Worm (Caenorhabditis elegans) whole organism, mixed stage, embryonic: Measurements from ENCODE around the gene C01B10.44.

ENCODE experiments used
- ces-1 ChIP-seq: fragments of 150-350 bp; optimal IDR thresholded peaks from 2 replicates; lab custom pipeline; 2014; ENCODE audit warnings: missing biosample characterization, missing genetic modification reagents, missing genetic modification characterization
- mls-2 ChIP-seq: sonication (generic microtip); optimal IDR thresholded peaks from 2 replicates; lab custom pipeline; 2016; ENCODE audit warnings: mild to moderate bottlenecking, missing genetic modification characterization, moderate library complexity, missing compliant biosample characterization
- nhr-12 ChIP-seq: fragments of 150-350 bp; optimal IDR thresholded peaks from 2 replicates; lab custom pipeline; 2014; ENCODE audit warnings: missing biosample characterization, missing genetic modification characterization
- zip-8 ChIP-seq: fragments of 150-350 bp; optimal IDR thresholded peaks from 2 replicates; lab custom pipeline; 2014; ENCODE audit warnings: missing biosample characterization, missing genetic modification characterization
- ztf-11 ChIP-seq: fragments of 150-350 bp; optimal IDR thresholded peaks from 2 replicates; lab custom pipeline; 2014; ENCODE audit warnings: missing biosample characterization, missing genetic modification characterization

DNA sequence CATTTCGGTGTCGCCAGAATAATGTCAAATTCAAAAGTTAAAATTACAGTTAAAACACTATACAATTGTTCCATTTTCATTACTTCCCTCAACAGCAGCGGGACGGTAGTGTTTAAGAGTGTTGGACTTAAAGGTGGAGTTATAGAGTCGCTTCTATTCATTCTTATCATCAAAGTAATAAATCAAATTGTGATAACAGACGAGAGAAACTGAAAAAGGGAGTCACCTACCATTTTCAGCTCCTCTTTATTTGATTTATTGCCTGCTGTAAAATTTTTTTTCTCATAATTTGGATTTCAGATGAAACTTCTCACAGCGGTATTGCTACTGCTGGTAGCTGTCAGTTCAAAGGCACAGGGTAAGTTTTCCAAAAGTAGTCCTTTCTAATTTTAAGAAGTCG lies 16.4 kb downstream of the C01B10.44 start, which contains the start of gene C01B10.6:
- no peak for TF ChIP-seq zip-8 (tag; lab: Kevin White, UChicago)
- TF ChIP-seq mls-2 (tag; lab: Kevin White, UChicago) = no peak
- no peak for TF ChIP-seq ces-1 (GFP tag; lab: Kevin White, UChicago)
- no peak for TF ChIP-seq ztf-11 (tag; lab: Kevin White, UChicago)
- TF ChIP-seq nhr-12 = no peak
